Worm (Caenorhabditis elegans) whole organism, L4 larva: ENCODE data around the gene F19H6.6.

ENCODE experiments used
- F37D6.2 ChIP-seq: sonication (generic microtip); optimal IDR thresholded peaks from 2 replicates; lab custom pipeline; 2016; ENCODE audit warnings: mild to moderate bottlenecking, missing genetic modification characterization, missing compliant biosample characterization
- F49E8.2 ChIP-seq: sonication (generic microtip); optimal IDR thresholded peaks from 2 replicates; lab custom pipeline; 2016; ENCODE audit warnings: missing compliant biosample characterization, mild to moderate bottlenecking, missing genetic modification characterization, borderline replicate concordance
- Y105C5A.15 ChIP-seq: fragments of 200-800 bp; sonication (Bioruptor generic); IDR thresholded peaks from 2 replicates; pipeline ENCODE4 v1.3.6; 2022; ENCODE audit warnings: missing genetic modification characterization, missing compliant biosample characterization
- Y48G9A.11 ChIP-seq: fragments of 200-800 bp; sonication (Bioruptor generic); IDR thresholded peaks from 2 replicates; pipeline ENCODE4 v1.3.6; 2022; ENCODE audit warnings: missing genetic modification reagents, missing genetic modification characterization, missing compliant biosample characterization
- ZK337.2 ChIP-seq: fragments of 200-800 bp; sonication (Bioruptor generic); IDR thresholded peaks from 2 replicates; pipeline ENCODE4 v1.3.6; 2022; ENCODE audit warnings: missing genetic modification reagents, missing genetic modification characterization, missing compliant biosample characterization
- aha-1 ChIP-seq: fragments of 150-350 bp; peaks from one replicate; lab custom pipeline; 2014; ENCODE audit warnings: missing biosample characterization, missing genetic modification characterization
- arid-1 ChIP-seq: fragments of 200-800 bp; sonication (Bioruptor generic); conservative IDR thresholded peaks from 2 replicates; pipeline ENCODE4 v1.3.6; 2022; ENCODE audit warnings: missing genetic modification reagents, missing genetic modification characterization, missing compliant biosample characterization
- attf-4 ChIP-seq: sonication (generic microtip); optimal IDR thresholded peaks from 3 replicates; lab custom pipeline; 2017; ENCODE audit warnings: missing biosample characterization, missing genetic modification characterization
- ceh-28 ChIP-seq: fragments of 150-350 bp; optimal IDR thresholded peaks from 2 replicates; lab custom pipeline; 2014; ENCODE audit warnings: missing biosample characterization, missing genetic modification reagents, missing genetic modification characterization
- ceh-62 ChIP-seq: sonication (generic microtip); optimal IDR thresholded peaks from 2 replicates; lab custom pipeline; 2017; ENCODE audit warnings: missing biosample characterization, missing genetic modification characterization
- ceh-82 ChIP-seq: sonication (generic microtip); optimal IDR thresholded peaks from 2 replicates; lab custom pipeline; 2017; ENCODE audit warnings: missing biosample characterization, missing genetic modification characterization
- ctbp-1 ChIP-seq: fragments of 200-800 bp; sonication (Bioruptor generic); IDR thresholded peaks from 2 replicates; pipeline ENCODE4 v1.3.6; 2022; ENCODE audit warnings: missing genetic modification reagents, missing genetic modification characterization, missing compliant biosample characterization
- daf-8 ChIP-seq: fragments of 200-800 bp; sonication (Bioruptor generic); IDR thresholded peaks from 2 replicates; pipeline ENCODE4 v1.3.6; 2022; ENCODE audit warnings: missing genetic modification characterization, missing compliant biosample characterization
- dmd-8 ChIP-seq: fragments of 200-800 bp; sonication (Bioruptor generic); IDR thresholded peaks from 2 replicates; pipeline ENCODE4 v1.3.6; 2022; ENCODE audit warnings: missing genetic modification characterization, missing compliant biosample characterization
- dpl-1 ChIP-seq: fragments of 150-350 bp; optimal IDR thresholded peaks from 2 replicates; lab custom pipeline; 2014; ENCODE audit warnings: missing biosample characterization, missing genetic modification reagents, missing genetic modification characterization
- duxl-1 ChIP-seq: sonication (generic microtip); optimal IDR thresholded peaks from 2 replicates; lab custom pipeline; 2016; ENCODE audit warnings: mild to moderate bottlenecking, missing genetic modification characterization, moderate library complexity, missing compliant biosample characterization; ENCODE audit not compliant: poor library complexity
- dve-1 ChIP-seq: sonication (generic microtip); optimal IDR thresholded peaks from 2 replicates; lab custom pipeline; 2017; ENCODE audit warnings: antibody characterized with exemption, mild to moderate bottlenecking, missing genetic modification characterization, missing compliant biosample characterization; ENCODE audit not compliant: insufficient read depth
- egl-43 ChIP-seq: fragments of 200-800 bp; sonication (Bioruptor generic); IDR thresholded peaks from 2 replicates; pipeline ENCODE4 v1.3.6; 2022; ENCODE audit warnings: missing genetic modification reagents, missing genetic modification characterization, missing compliant biosample characterization
- fkh-10 ChIP-seq: fragments of 150-350 bp; optimal IDR thresholded peaks from 2 replicates; lab custom pipeline; 2014; ENCODE audit warnings: missing biosample characterization, missing genetic modification reagents, missing genetic modification characterization
- fos-1 ChIP-seq: fragments of 150-350 bp; optimal IDR thresholded peaks from 2 replicates; lab custom pipeline; 2014; ENCODE audit warnings: missing biosample characterization, missing genetic modification characterization
- hlh-30 ChIP-seq: sonication (generic microtip); optimal IDR thresholded peaks from 2 replicates; lab custom pipeline; 2017; ENCODE audit warnings: antibody characterized with exemption, mild to moderate bottlenecking, missing genetic modification characterization, missing compliant biosample characterization; ENCODE audit not compliant: insufficient read depth
- hmg-1.1 ChIP-seq: fragments of 200-800 bp; sonication (Bioruptor generic); IDR thresholded peaks from 2 replicates; pipeline ENCODE4 v1.3.6; 2022; ENCODE audit warnings: missing genetic modification reagents, missing genetic modification characterization, missing compliant biosample characterization
- jun-1 ChIP-seq: fragments of 150-350 bp; optimal IDR thresholded peaks from 2 replicates; lab custom pipeline; 2014; ENCODE audit warnings: missing biosample characterization, missing genetic modification reagents, missing genetic modification characterization
- lin-1 ChIP-seq: fragments of 200-800 bp; sonication (Bioruptor generic); IDR thresholded peaks from 2 replicates; pipeline ENCODE4 v1.3.6; 2022; ENCODE audit warnings: missing genetic modification reagents, missing genetic modification characterization, missing compliant biosample characterization
- lin-13 ChIP-seq: fragments of 150-350 bp; optimal IDR thresholded peaks from 2 replicates; lab custom pipeline; 2014; ENCODE audit warnings: missing biosample characterization, missing genetic modification reagents, missing genetic modification characterization
- lin-38 ChIP-seq: fragments of 200-800 bp; sonication (Bioruptor generic); IDR thresholded peaks from 2 replicates; pipeline ENCODE4 v1.3.6; 2022; ENCODE audit warnings: missing genetic modification reagents, missing genetic modification characterization, missing compliant biosample characterization
- lsy-2 ChIP-seq, 2 experiments: fragments of 150-350 bp in 1 of 2; sonication (generic microtip) in 1 of 2; optimal IDR thresholded peaks; 2 replicates each; lab custom pipeline; 2014 to 2017; ENCODE audit warnings: missing biosample characterization in 2 of 2, missing genetic modification characterization in 2 of 2
- madf-9 ChIP-seq: fragments of 200-800 bp; sonication (Bioruptor generic); conservative IDR thresholded peaks from 2 replicates; pipeline ENCODE4 v1.3.6; 2022; ENCODE audit warnings: missing genetic modification reagents, missing genetic modification characterization, missing compliant biosample characterization
- mdl-1 ChIP-seq, 2 experiments: fragments of 150-350 bp in 1 of 2; sonication (generic microtip) in 1 of 2; optimal IDR thresholded peaks; 2 replicates each; lab custom pipeline; 2014 to 2017; ENCODE audit warnings: missing biosample characterization in 2 of 2, missing genetic modification characterization in 2 of 2
- mdt-29 ChIP-seq: fragments of 200-800 bp; sonication (Bioruptor generic); IDR thresholded peaks from 2 replicates; pipeline ENCODE4 v1.3.6; 2022; ENCODE audit warnings: missing genetic modification reagents, missing genetic modification characterization, missing compliant biosample characterization
- mxl-2 ChIP-seq: fragments of 200-800 bp; sonication (Bioruptor generic); conservative IDR thresholded peaks from 2 replicates; pipeline ENCODE4 v1.3.6; 2022; ENCODE audit warnings: missing genetic modification reagents, missing genetic modification characterization, missing compliant biosample characterization
- nhr-11 ChIP-seq: fragments of 150-350 bp; optimal IDR thresholded peaks from 2 replicates; lab custom pipeline; 2014; ENCODE audit warnings: missing biosample characterization, missing genetic modification characterization
- nhr-25 ChIP-seq: sonication (generic microtip); optimal IDR thresholded peaks from 2 replicates; lab custom pipeline; 2017; ENCODE audit warnings: missing genetic modification characterization, mild to moderate bottlenecking, missing compliant biosample characterization, antibody characterized with exemption, moderate library complexity, borderline replicate concordance; ENCODE audit not compliant: insufficient read depth
- nhr-41 ChIP-seq: fragments of 200-800 bp; sonication (Bioruptor generic); IDR thresholded peaks from 2 replicates; pipeline ENCODE4 v1.3.6; 2022; ENCODE audit warnings: missing genetic modification reagents, missing genetic modification characterization, missing compliant biosample characterization
- nhr-42 ChIP-seq: fragments of 200-800 bp; sonication (Bioruptor generic); IDR thresholded peaks from 2 replicates; pipeline ENCODE4 v1.3.6; 2022; ENCODE audit warnings: missing genetic modification characterization, missing compliant biosample characterization
- nhr-48 ChIP-seq: sonication (generic microtip); optimal IDR thresholded peaks from 2 replicates; lab custom pipeline; 2016; ENCODE audit warnings: mild to moderate bottlenecking, missing genetic modification characterization, missing compliant biosample characterization
- nhr-76 ChIP-seq: fragments of 150-350 bp; optimal IDR thresholded peaks from 2 replicates; lab custom pipeline; 2014; ENCODE audit warnings: missing biosample characterization, missing genetic modification characterization
- pha-4 ChIP-seq, 2 experiments: fragments of 150-350 bp in 1 of 2; fragments of 200-800 bp in 1 of 2; sonication (Bioruptor generic) in 1 of 2; IDR thresholded peaks in 1 of 2; optimal IDR thresholded peaks in 1 of 2; 2 replicates each; pipeline versions ENCODE4 v1.3.6 to Lab custom; 2014 to 2022; ENCODE audit warnings: missing genetic modification characterization in 2 of 2, missing genetic modification reagents in 2 of 2, missing biosample characterization in 1 of 2, missing compliant biosample characterization in 1 of 2
- rbr-2 ChIP-seq: sonication (generic microtip); optimal IDR thresholded peaks from 2 replicates; lab custom pipeline; 2016; ENCODE audit warnings: missing genotype, missing genetic modification characterization, missing compliant biosample characterization
- sdz-12 ChIP-seq: fragments of 200-800 bp; sonication (Bioruptor generic); optimal IDR thresholded peaks from 2 replicates; lab custom pipeline; 2018; ENCODE audit warnings: mild to moderate bottlenecking, missing genetic modification characterization, missing compliant biosample characterization
- skn-1 ChIP-seq: fragments of 150-350 bp; optimal IDR thresholded peaks from 2 replicates; lab custom pipeline; 2014; ENCODE audit warnings: missing biosample characterization, missing genetic modification characterization
- snpc-1.2 ChIP-seq: fragments of 200-800 bp; sonication (Bioruptor generic); IDR thresholded peaks from 2 replicates; pipeline ENCODE4 v1.3.6; 2022; ENCODE audit warnings: missing genetic modification reagents, missing genetic modification characterization, missing compliant biosample characterization
- tag-97 ChIP-seq: fragments of 200-800 bp; sonication (Bioruptor generic); IDR thresholded peaks from 2 replicates; pipeline ENCODE4 v1.3.6; 2022; ENCODE audit warnings: missing genetic modification characterization, missing compliant biosample characterization
- vab-7 ChIP-seq: fragments of 200-800 bp; sonication (Bioruptor generic); IDR thresholded peaks from 2 replicates; pipeline ENCODE4 v1.3.6; 2022; ENCODE audit warnings: missing genetic modification reagents, missing genetic modification characterization, missing compliant biosample characterization
- zfp-2 ChIP-seq: sonication (generic microtip); optimal IDR thresholded peaks from 2 replicates; lab custom pipeline; 2016; ENCODE audit warnings: mild to moderate bottlenecking, missing genetic modification characterization, missing compliant biosample characterization
- zip-2 ChIP-seq: fragments of 150-350 bp; optimal IDR thresholded peaks from 2 replicates; lab custom pipeline; 2014; ENCODE audit warnings: missing biosample characterization, missing genetic modification characterization
- ztf-7 ChIP-seq: fragments of 150-350 bp; optimal IDR thresholded peaks from 2 replicates; lab custom pipeline; 2014; ENCODE audit warnings: missing biosample characterization, missing genetic modification characterization

Gene F19H6.6

ce11 chrX:12391380-12391779 lies 30.8 kb downstream of the F19H6.6 start, which contains the start of gene nekl-3:
Gene nekl-3, minus strand, starts transcription at chrX:12391480.
- TF ChIP-seq aha-1 (peak; percentile 21), madf-9 (no peak)

DNA sequence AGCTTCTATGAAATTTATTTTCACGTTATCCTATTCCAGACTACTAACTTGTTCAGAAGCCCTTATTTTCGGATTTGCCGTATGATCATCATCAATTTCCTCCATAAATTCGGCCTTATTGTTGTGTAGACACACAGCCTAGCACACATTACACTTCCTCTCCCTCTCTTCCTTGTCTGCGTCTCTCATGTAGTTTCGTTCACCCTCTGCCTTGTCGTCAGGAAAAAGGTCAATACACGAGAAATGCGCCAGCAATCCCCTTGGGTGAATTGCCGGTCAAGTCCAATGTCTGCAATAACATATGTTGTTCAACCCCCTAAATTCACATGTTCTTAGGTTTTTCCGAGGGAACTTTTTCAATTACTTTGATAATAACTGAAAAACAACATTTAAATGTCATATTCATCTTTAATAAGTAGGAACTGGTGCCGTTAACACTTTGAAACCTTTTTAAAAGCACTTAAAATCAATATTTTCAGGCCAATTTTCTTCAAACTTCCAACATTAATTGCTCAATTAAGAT lies 33.2 kb downstream of the F19H6.6 start, which contains the start of gene F17E5.2:
TSS of gene F17E5.2 (plus strand) at position 473 of the 523 bp plus-strand sequence.
- peak; percentile 55 to 94 for TF ChIP-seq lsy-2 (tag; optimal IDR thresholded peaks at IDR 0.05; lab: Kevin White, UChicago)
- peak; percentile 12 for TF ChIP-seq nhr-25 (tag; lab: Kevin White, UChicago)
- no peak; the same call in 1 of the 2 replicates for TF ChIP-seq vab-7
- TF ChIP-seq F37D6.2 (tag; lab: Kevin White, UChicago), result peak; percentile 89
- TF ChIP-seq egl-43 (GFP tag; lab: Robert Waterston, UW), result no peak
- peak; percentile 78 for TF ChIP-seq duxl-1
- no peak for TF ChIP-seq daf-8 (GFP tag; lab: Robert Waterston, UW)
- peak; percentile 94 for TF ChIP-seq ctbp-1 (GFP tag; lab: Robert Waterston, UW)
- TF ChIP-seq Y105C5A.15 (GFP tag; lab: Robert Waterston, UW), result no peak
- TF ChIP-seq skn-1 (tag; lab: Kevin White, UChicago), result no peak
- no peak for TF ChIP-seq tag-97 (GFP tag; lab: Robert Waterston, UW)
- peak; percentile 68 for TF ChIP-seq jun-1 (tag; lab: Kevin White, UChicago)
- no peak for TF ChIP-seq F49E8.2 (tag; lab: Kevin White, UChicago)
- no peak for TF ChIP-seq mxl-2 (GFP tag; lab: Robert Waterston, UW)
- peak; percentile 76; the same call in 1 of the 2 replicates for TF ChIP-seq pha-4 (GFP tag; IDR thresholded peaks at IDR 0.05; lab: Robert Waterston, UW)
- TF ChIP-seq pha-4 (tag; optimal IDR thresholded peaks at IDR 0.05; lab: Kevin White, UChicago), result peak; percentile 98
- no peak for TF ChIP-seq sdz-12
- no peak for TF ChIP-seq snpc-1.2 (GFP tag; lab: Robert Waterston, UW)
- TF ChIP-seq nhr-41 (GFP tag; lab: Robert Waterston, UW), result peak; percentile 46; the same call in 1 of the 2 replicates
- peak; percentile 89 for TF ChIP-seq ztf-7 (tag; lab: Kevin White, UChicago)
- TF ChIP-seq arid-1, result 0 out of 2 replicates have a peak, but pooled peaks have one; percentile 60
- TF ChIP-seq ceh-28, result no peak
- no peak; the same call in none of the 2 replicates for TF ChIP-seq lin-38 (GFP tag; lab: Robert Waterston, UW)
- TF ChIP-seq attf-4 (tag; lab: Kevin White, UChicago), result no peak
- TF ChIP-seq rbr-2 (tag; lab: Kevin White, UChicago), result peak; percentile 96
- TF ChIP-seq nhr-76 (tag; lab: Kevin White, UChicago), result no peak
- no peak for TF ChIP-seq Y48G9A.11
- no peak for TF ChIP-seq dmd-8 (GFP tag; lab: Robert Waterston, UW)
- peak; percentile 97 for TF ChIP-seq nhr-11
- TF ChIP-seq mdt-29 (GFP tag; lab: Robert Waterston, UW), result no peak
- peak; percentile 97 for TF ChIP-seq fkh-10
- TF ChIP-seq madf-9, result peak; percentile 58; the same call in 1 of the 2 replicates
- peak; percentile 79 for TF ChIP-seq nhr-48 (tag; lab: Kevin White, UChicago)
- no peak for TF ChIP-seq ZK337.2
- TF ChIP-seq fos-1, result no peak
- TF ChIP-seq ceh-62 (tag; lab: Kevin White, UChicago), result no peak
- TF ChIP-seq dpl-1, result peak; percentile 85
- no peak; the same call in none of the 2 replicates for TF ChIP-seq nhr-42 (GFP tag; lab: Robert Waterston, UW)
- peak; percentile 98 for TF ChIP-seq dve-1
- TF ChIP-seq lin-1 (GFP tag; lab: Robert Waterston, UW), result peak; percentile 75
- TF ChIP-seq hlh-30, result peak; percentile 93
- TF ChIP-seq lin-13, result peak; percentile 91
- TF ChIP-seq ceh-82 (tag; lab: Kevin White, UChicago), result no peak
- TF ChIP-seq hmg-1.1, result peak; percentile 96
- TF ChIP-seq aha-1, result peak; percentile 53
- no peak for TF ChIP-seq zfp-2 (tag; lab: Kevin White, UChicago)
- TF ChIP-seq zip-2 (tag; lab: Kevin White, UChicago), result peak; percentile 75
- TF ChIP-seq mdl-1 (tag; optimal IDR thresholded peaks at IDR 0.05; lab: Kevin White, UChicago), result peak; percentile 48 to 86
